Fruit fly (Drosophila melanogaster) whole organism, wandering third instar larva: ENCODE results near the gene CG15167.
A peak's percentile ranks its signal among the peaks of the same experiment; 100 is the strongest.

Source experiments
- Abd-B ChIP-seq: fragments of >200 bp; optimal IDR thresholded peaks from 2 replicates; lab custom pipeline; 2017; ENCODE audit warnings: missing biosample characterization, missing genetic modification characterization
- CG32264 ChIP-seq: fragments of 200-800 bp; sonication (Bioruptor generic); optimal IDR thresholded peaks from 2 replicates; lab custom pipeline; 2016; ENCODE audit warnings: missing biosample characterization, missing genetic modification characterization
- CG9705 ChIP-seq: fragments of 200-800 bp; sonication (Bioruptor generic); optimal IDR thresholded peaks from 2 replicates; lab custom pipeline; 2018; ENCODE audit warnings: missing biosample characterization, mild to moderate bottlenecking, missing genetic modification characterization
- Dfd ChIP-seq: fragments of >200 bp; optimal IDR thresholded peaks from 2 replicates; lab custom pipeline; 2017; ENCODE audit warnings: missing biosample characterization, missing genetic modification characterization
- Dif ChIP-seq: fragments of 200-275, 200-300 bp; sonication (Bioruptor generic); optimal IDR thresholded peaks from 2 replicates; lab custom pipeline; 2018; ENCODE audit warnings: missing biosample characterization, missing genetic modification characterization; ENCODE audit not compliant: partially characterized antibody
- HLH106 ChIP-seq: fragments of 200-800 bp; optimal IDR thresholded peaks from 3 replicates; lab custom pipeline; 2019; ENCODE audit warnings: missing biosample characterization, mild to moderate bottlenecking, missing genetic modification characterization, moderate library complexity
- Hnf4 ChIP-seq: fragments of 200-800 bp; sonication (Bioruptor generic); optimal IDR thresholded peaks from 2 replicates; lab custom pipeline; 2016; ENCODE audit warnings: missing biosample characterization, mild to moderate bottlenecking, missing genetic modification characterization
- Hr78 ChIP-seq: fragments of >200 bp; optimal IDR thresholded peaks from 2 replicates; lab custom pipeline; 2017; ENCODE audit warnings: missing biosample characterization, missing genetic modification characterization
- Hr83 ChIP-seq: fragments of 200-300 bp; sonication (Bioruptor generic); optimal IDR thresholded peaks from 2 replicates; lab custom pipeline; 2016; ENCODE audit warnings: missing biosample characterization, mild to moderate bottlenecking, missing genetic modification characterization, moderate library complexity; ENCODE audit not compliant: poor library complexity, severe bottlenecking
- Jra ChIP-seq: sonication (Bioruptor generic); optimal IDR thresholded peaks from 2 replicates; lab custom pipeline; 2016; ENCODE audit warnings: missing biosample characterization, missing genetic modification characterization
- Myc ChIP-seq: fragments of >200 bp; optimal IDR thresholded peaks from 2 replicates; lab custom pipeline; 2017
- N ChIP-seq: fragments of >200 bp; optimal IDR thresholded peaks from 2 replicates; lab custom pipeline; 2018; ENCODE audit warnings: missing biosample characterization, missing external identifiers, missing genetic modification characterization
- Sp1 ChIP-seq: fragments of 200-800 bp; sonication (Bioruptor generic); optimal IDR thresholded peaks from 3 replicates; lab custom pipeline; 2019; ENCODE audit warnings: missing biosample characterization, mild to moderate bottlenecking, missing genetic modification characterization, moderate library complexity
- Vsx2 ChIP-seq: fragments of 200-300, 225-300 bp; sonication (Bioruptor generic); optimal IDR thresholded peaks from 2 replicates; lab custom pipeline; 2018; ENCODE audit warnings: missing biosample characterization, missing genetic modification characterization; ENCODE audit not compliant: partially characterized antibody
- br ChIP-seq: fragments of 200-800 bp; sonication (Bioruptor generic); optimal IDR thresholded peaks from 2 replicates; lab custom pipeline; 2016; ENCODE audit warnings: missing biosample characterization, missing genetic modification characterization
- brk ChIP-seq: fragments of 200-800 bp; sonication (Bioruptor generic); optimal IDR thresholded peaks from 2 replicates; lab custom pipeline; 2016; ENCODE audit warnings: missing biosample characterization, mild to moderate bottlenecking, missing genetic modification characterization
- dl ChIP-seq, 2 experiments: fragments of 175-275, 200-275 bp in 1 of 2; fragments of 200-275 bp in 1 of 2; sonication (Bioruptor generic); optimal IDR thresholded peaks; lab custom pipeline; 2018; ENCODE audit warnings: mild to moderate bottlenecking in 2 of 2, missing biosample characterization in 2 of 2, missing genetic modification characterization in 2 of 2, moderate library complexity in 2 of 2; ENCODE audit not compliant: partially characterized antibody in 2 of 2, insufficient read depth in 1 of 2
- dmrt93B ChIP-seq: fragments of 200-800 bp; sonication (Bioruptor generic); optimal IDR thresholded peaks from 2 replicates; lab custom pipeline; 2018; ENCODE audit warnings: missing biosample characterization, mild to moderate bottlenecking, missing genetic modification characterization
- dsf ChIP-seq: sonication (Bioruptor generic); optimal IDR thresholded peaks from 2 replicates; lab custom pipeline; 2016; ENCODE audit warnings: missing biosample characterization, missing genetic modification characterization, borderline replicate concordance
- ey ChIP-seq: fragments of 200-800 bp; sonication (Bioruptor generic); optimal IDR thresholded peaks from 2 replicates; lab custom pipeline; 2016; ENCODE audit warnings: missing biosample characterization, missing genetic modification characterization
- foxo ChIP-seq, 2 experiments: fragments of 200-800 bp; sonication (Bioruptor generic); optimal IDR thresholded peaks; 2 replicates in 1 of 2; 3 replicates in 1 of 2; lab custom pipeline; 2016 to 2017; ENCODE audit warnings: missing biosample characterization in 2 of 2, missing genetic modification characterization in 2 of 2
- h ChIP-seq: fragments of 200-800 bp; sonication (Bioruptor generic); optimal IDR thresholded peaks from 3 replicates; lab custom pipeline; 2016; ENCODE audit warnings: missing biosample characterization, mild to moderate bottlenecking, missing genetic modification characterization
- jim ChIP-seq: fragments of 175-275, 200-325 bp; sonication (Bioruptor generic); optimal IDR thresholded peaks from 2 replicates; lab custom pipeline; 2016; ENCODE audit warnings: missing biosample characterization, mild to moderate bottlenecking, missing genetic modification characterization
- pan ChIP-seq: fragments of >200 bp; optimal IDR thresholded peaks from 2 replicates; lab custom pipeline; 2017
- psq ChIP-seq: fragments of 200-800 bp; sonication (Bioruptor generic); optimal IDR thresholded peaks from 3 replicates; lab custom pipeline; 2017; ENCODE audit warnings: missing biosample characterization, mild to moderate bottlenecking, missing genetic modification characterization, moderate library complexity
- sage ChIP-seq: fragments of 200-800 bp; sonication (Bioruptor generic); optimal IDR thresholded peaks from 2 replicates; lab custom pipeline; 2016; ENCODE audit warnings: missing biosample characterization, mild to moderate bottlenecking, missing genetic modification characterization
- sv ChIP-seq: fragments of 200-800 bp; sonication (Bioruptor generic); optimal IDR thresholded peaks from 3 replicates; lab custom pipeline; 2016; ENCODE audit warnings: missing biosample characterization, missing genetic modification characterization
- tai ChIP-seq: sonication (Bioruptor generic); optimal IDR thresholded peaks from 2 replicates; lab custom pipeline; 2016; ENCODE audit warnings: missing biosample characterization, missing genetic modification characterization
- usp ChIP-seq: fragments of >200 bp; optimal IDR thresholded peaks from 2 replicates; lab custom pipeline; 2017; ENCODE audit warnings: missing biosample characterization, missing genetic modification characterization
- woc ChIP-seq: sonication (Bioruptor generic); optimal IDR thresholded peaks from 2 replicates; lab custom pipeline; 2016; ENCODE audit warnings: missing biosample characterization, mild to moderate bottlenecking, missing genetic modification characterization

CG15167 gene

dm6 chr2L:18737239-18737638 lies 2.9 kb upstream of the CG15167 start:
- TF ChIP-seq ey = no peak
- TF ChIP-seq N (GFP tag; lab: Kevin White, UChicago) = no peak
- TF ChIP-seq Hr83 (GFP tag; lab: Kevin White, UChicago) = no peak
- TF ChIP-seq Abd-B = no peak
- TF ChIP-seq Dfd = no peak
- no peak for TF ChIP-seq Vsx2 (GFP tag; lab: Kevin White, UChicago)
- TF ChIP-seq dl (GFP tag; optimal IDR thresholded peaks at IDR 0.05; lab: Kevin White, UChicago; ENCODE audit: insufficient read depth in 1 of 2, partially characterized antibody in 2 of 2) = no peak
- TF ChIP-seq brk (GFP tag; lab: Kevin White, UChicago) = no peak
- TF ChIP-seq h (GFP tag; lab: Kevin White, UChicago) = no peak

- TF ChIP-seq Hr78 (GFP tag; lab: Kevin White, UChicago) (no peak), sv (GFP tag; lab: Kevin White, UChicago) (no peak), dsf (no peak), Hnf4 (no peak), foxo (GFP tag; optimal IDR thresholded peaks at IDR 0.05; lab: Kevin White, UChicago) (no peak), Dfd (no peak), psq (no peak)
Measured at dm6 chr2L:18742710-18743109, 2.6 kb downstream of the CG15167 start.

dm6 chr2L:18743896-18744295 lies 3.7 kb downstream of the CG15167 start:
- no peak for TF ChIP-seq Hnf4
- no peak for TF ChIP-seq usp (GFP tag; lab: Kevin White, UChicago)
- TF ChIP-seq sv (GFP tag; lab: Kevin White, UChicago) = no peak
- no peak for TF ChIP-seq CG9705
- no peak for TF ChIP-seq Dif
- no peak for TF ChIP-seq Hr78 (GFP tag; lab: Kevin White, UChicago)
- no peak for TF ChIP-seq CG32264
- no peak for TF ChIP-seq jim (GFP tag; lab: Kevin White, UChicago)
- TF ChIP-seq Jra = no peak
- no peak for TF ChIP-seq h (GFP tag; lab: Kevin White, UChicago)
- TF ChIP-seq Sp1 (GFP tag; lab: Kevin White, UChicago) = no peak
- TF ChIP-seq ey = no peak
- no peak for TF ChIP-seq woc (GFP tag; lab: Kevin White, UChicago)
- no peak for TF ChIP-seq brk (GFP tag; lab: Kevin White, UChicago)
- TF ChIP-seq pan = no peak

dm6 chr2L:18745454-18745853 lies 5.3 kb downstream of the CG15167 start:
- peak; percentile 62 for TF ChIP-seq Dfd
- TF ChIP-seq dmrt93B = no peak
- no peak for TF ChIP-seq tai (GFP tag; lab: Kevin White, UChicago)
- TF ChIP-seq sage = no peak

dm6 chr2L:18746694-18747093 lies 6.5 kb downstream of the CG15167 start:
- TF ChIP-seq Dfd (no peak), h (GFP tag; lab: Kevin White, UChicago) (no peak), Hr78 (GFP tag; lab: Kevin White, UChicago) (no peak), Vsx2 (GFP tag; lab: Kevin White, UChicago) (no peak), sage (no peak), CG32264 (no peak)

- TF ChIP-seq HLH106 (tag; lab: Kevin White, UChicago) (no peak), dmrt93B (no peak), Myc (lab: Kevin White, UChicago) (no peak), pan (no peak), br (GFP tag; lab: Kevin White, UChicago) (no peak), sage (no peak), foxo (GFP tag; optimal IDR thresholded peaks at IDR 0.05; lab: Kevin White, UChicago) (no peak), jim (GFP tag; lab: Kevin White, UChicago) (no peak), sv (GFP tag; lab: Kevin White, UChicago) (no peak), Sp1 (GFP tag; lab: Kevin White, UChicago) (no peak), usp (GFP tag; lab: Kevin White, UChicago) (no peak), h (GFP tag; lab: Kevin White, UChicago) (no peak), Abd-B (no peak), CG9705 (no peak)
Measured at dm6 chr2L:18751337-18751736, 11.2 kb downstream of the CG15167 start.
